Fruit fly (Drosophila melanogaster) whole organism, embryonic: ENCODE results near the gene Rpn10.

Source experiments
- Asciz ChIP-seq: fragments of 200-800 bp; sonication (Bioruptor generic); optimal IDR thresholded peaks from 2 replicates; lab custom pipeline; 2017; ENCODE audit warnings: missing biosample characterization, mild to moderate bottlenecking, missing genetic modification characterization, missing genetic modification reagents
- B-H2 ChIP-seq: fragments of 200-800 bp; sonication (Bioruptor generic); optimal IDR thresholded peaks from 2 replicates; lab custom pipeline; 2018; ENCODE audit warnings: missing biosample characterization, mild to moderate bottlenecking, missing genetic modification characterization
- Bteb2 ChIP-seq: fragments of 200-800 bp; sonication (Bioruptor generic); optimal IDR thresholded peaks from 2 replicates; lab custom pipeline; 2016; ENCODE audit warnings: missing biosample characterization, missing genetic modification characterization
- CG10321 ChIP-seq: fragments of 200-800 bp; sonication (Bioruptor generic); IDR thresholded peaks from 2 replicates; pipeline ENCODE4 v1.3.6; 2022; ENCODE audit warnings: missing biosample characterization, missing genetic modification characterization
- CG11093 ChIP-seq: fragments of 200-800 bp; sonication (Bioruptor generic); IDR thresholded peaks from 3 replicates; pipeline ENCODE4 v1.3.6; 2022; ENCODE audit warnings: missing biosample characterization, missing genetic modification characterization
- CG14441 ChIP-seq: fragments of 200-800 bp; sonication (Bioruptor generic); IDR thresholded peaks from 2 replicates; pipeline ENCODE4 v1.3.6; 2022; ENCODE audit warnings: missing biosample characterization, missing genetic modification characterization
- CG17829 ChIP-seq: fragments of 200-800 bp; optimal IDR thresholded peaks from 2 replicates; lab custom pipeline; 2019; ENCODE audit warnings: missing biosample characterization, mild to moderate bottlenecking, missing genetic modification characterization, moderate library complexity
- CG1792 ChIP-seq: fragments of 200-800 bp; sonication (Bioruptor generic); optimal IDR thresholded peaks from 2 replicates; lab custom pipeline; 2016; ENCODE audit warnings: missing biosample characterization, missing genetic modification characterization
- CG2199 ChIP-seq: fragments of 200-800 bp; sonication (Bioruptor generic); IDR thresholded peaks from 3 replicates; pipeline ENCODE4 v1.3.6; 2022; ENCODE audit warnings: missing biosample characterization, missing genetic modification characterization
- CG2875 ChIP-seq: fragments of 200-800 bp; sonication (Bioruptor generic); optimal IDR thresholded peaks from 2 replicates; lab custom pipeline; 2017; ENCODE audit warnings: missing biosample characterization, mild to moderate bottlenecking, missing genetic modification characterization, missing genetic modification reagents
- CG32767 ChIP-seq: fragments of 200-800 bp; sonication (Bioruptor generic); IDR thresholded peaks from 2 replicates; pipeline ENCODE4 v1.3.6; 2022; ENCODE audit warnings: missing biosample characterization, missing genetic modification characterization
- CG4282 ChIP-seq: fragments of 200-800 bp; sonication (Bioruptor generic); optimal IDR thresholded peaks from 2 replicates; lab custom pipeline; 2016; ENCODE audit warnings: missing biosample characterization, missing genetic modification characterization
- CG6813 ChIP-seq: fragments of 200-800 bp; sonication (Bioruptor generic); optimal IDR thresholded peaks from 2 replicates; lab custom pipeline; 2017; ENCODE audit warnings: missing biosample characterization, missing genetic modification characterization, mild to moderate bottlenecking, moderate library complexity, missing genetic modification reagents
- CG7372 ChIP-seq: fragments of 200-800 bp; sonication (Bioruptor generic); IDR thresholded peaks from 2 replicates; pipeline ENCODE4 v1.3.6; 2022; ENCODE audit warnings: missing biosample characterization, missing genetic modification characterization
- CG7963 ChIP-seq: fragments of 200-800 bp; sonication (Bioruptor generic); IDR thresholded peaks from 3 replicates; pipeline ENCODE4 v1.3.6; 2022; ENCODE audit warnings: missing biosample characterization, missing genetic modification characterization; ENCODE audit not compliant: partially characterized antibody
- CG8944 ChIP-seq: fragments of 200-800 bp; sonication (Bioruptor generic); optimal IDR thresholded peaks from 3 replicates; lab custom pipeline; 2016; ENCODE audit warnings: missing biosample characterization, missing genetic modification characterization
- CoRest ChIP-seq: fragments of 200-800 bp; sonication (Bioruptor generic); optimal IDR thresholded peaks from 3 replicates; lab custom pipeline; 2018; ENCODE audit warnings: missing biosample characterization, mild to moderate bottlenecking, missing genetic modification characterization, moderate library complexity
- D19A ChIP-seq: fragments of 200-800 bp; optimal IDR thresholded peaks from 3 replicates; lab custom pipeline; 2019; ENCODE audit warnings: missing biosample characterization, mild to moderate bottlenecking, missing genetic modification characterization, moderate library complexity
- Dbx ChIP-seq: fragments of 200-800 bp; sonication (Bioruptor generic); IDR thresholded peaks from 3 replicates; pipeline ENCODE4 v1.3.6; 2022; ENCODE audit warnings: missing biosample characterization, missing genetic modification characterization
- Dek ChIP-seq: fragments of 200-800 bp; sonication (Bioruptor generic); optimal IDR thresholded peaks from 3 replicates; lab custom pipeline; 2019; ENCODE audit warnings: missing biosample characterization, mild to moderate bottlenecking, missing genetic modification characterization, moderate library complexity
- Dp ChIP-seq: fragments of 200-800 bp; sonication (Bioruptor generic); optimal IDR thresholded peaks from 2 replicates; lab custom pipeline; 2018; ENCODE audit warnings: missing biosample characterization, mild to moderate bottlenecking, missing genetic modification characterization, moderate library complexity
- Drgx ChIP-seq: fragments of 200-800 bp; sonication (Bioruptor generic); IDR thresholded peaks from 2 replicates; pipeline ENCODE4 v1.3.6; 2022; ENCODE audit warnings: missing biosample characterization, missing genetic modification characterization
- E2f2 ChIP-seq: fragments of 200-800 bp; sonication (Bioruptor generic); IDR thresholded peaks from 2 replicates; pipeline ENCODE4 v1.3.6; 2022; ENCODE audit warnings: missing biosample characterization, missing genetic modification characterization
- Elba2 ChIP-seq: fragments of 200-800 bp; sonication (Bioruptor generic); optimal IDR thresholded peaks from 3 replicates; lab custom pipeline; 2016; ENCODE audit warnings: missing biosample characterization, missing genetic modification characterization
- HLHmδ ChIP-seq: fragments of 200-800 bp; sonication (Bioruptor generic); optimal IDR thresholded peaks from 2 replicates; lab custom pipeline; 2018; ENCODE audit warnings: missing biosample characterization, mild to moderate bottlenecking, missing genetic modification characterization, moderate library complexity
- Hr78 ChIP-seq, 2 experiments: fragments of 200-800 bp in 1 of 2; fragments of >200 bp in 1 of 2; sonication (Bioruptor generic) in 1 of 2; optimal IDR thresholded peaks; 2 replicates each; lab custom pipeline; 2017 to 2019; ENCODE audit warnings: missing biosample characterization in 2 of 2, missing genetic modification characterization in 2 of 2, mild to moderate bottlenecking in 1 of 2, moderate library complexity in 1 of 2
- Jarid2 ChIP-seq: fragments of 200-800 bp; sonication (Bioruptor generic); optimal IDR thresholded peaks from 3 replicates; lab custom pipeline; 2017; ENCODE audit warnings: mild to moderate bottlenecking, missing biosample characterization, missing genetic modification reagents, missing genetic modification characterization
- Nf-YC ChIP-seq: fragments of 200-800 bp; optimal IDR thresholded peaks from 3 replicates; lab custom pipeline; 2019; ENCODE audit warnings: missing biosample characterization, mild to moderate bottlenecking, missing genetic modification characterization, moderate library complexity
- Oaz ChIP-seq: fragments of 200-800 bp; sonication (Bioruptor generic); IDR thresholded peaks from 2 replicates; pipeline ENCODE4 v1.3.6; 2022; ENCODE audit warnings: missing biosample characterization, missing genetic modification characterization
- Poxn ChIP-seq: fragments of 200-800 bp; sonication (Bioruptor generic); IDR thresholded peaks from 2 replicates; pipeline ENCODE4 v1.3.6; 2022; ENCODE audit warnings: missing biosample characterization, missing genetic modification characterization
- amos ChIP-seq: fragments of 200-800 bp; sonication (Bioruptor generic); IDR thresholded peaks from 2 replicates; pipeline ENCODE4 v1.3.6; 2022; ENCODE audit warnings: missing biosample characterization, missing genetic modification characterization; ENCODE audit not compliant: partially characterized antibody
- bcd ChIP-seq: fragments of 200-800 bp; sonication (Bioruptor generic); optimal IDR thresholded peaks from 2 replicates; lab custom pipeline; 2017; ENCODE audit warnings: missing biosample characterization, mild to moderate bottlenecking, missing genetic modification characterization
- chinmo ChIP-seq: fragments of 200-800 bp; sonication (Bioruptor generic); IDR thresholded peaks from 4 replicates; pipeline ENCODE4 v1.3.6; 2022; ENCODE audit warnings: missing biosample characterization, missing genetic modification characterization; ENCODE audit not compliant: partially characterized antibody
- ci ChIP-seq: fragments of 200-800 bp; sonication (Bioruptor generic); IDR thresholded peaks from 3 replicates; pipeline ENCODE4 v1.3.6; 2022; ENCODE audit warnings: missing biosample characterization, missing genetic modification characterization
- danr ChIP-seq: fragments of 200-800 bp; sonication (Bioruptor generic); IDR thresholded peaks from 2 replicates; pipeline ENCODE4 v1.3.6; 2022; ENCODE audit warnings: missing biosample characterization, missing genetic modification characterization
- lola ChIP-seq, 3 experiments: fragments of >200 bp in 2 of 3; fragments of 200-800 bp in 1 of 3; sonication (Bioruptor generic) in 1 of 3; optimal IDR thresholded peaks; 2 replicates each; lab custom pipeline; 2017 to 2019; ENCODE audit warnings: missing biosample characterization in 3 of 3, missing genetic modification characterization in 3 of 3, mild to moderate bottlenecking in 1 of 3, moderate library complexity in 1 of 3
- mam ChIP-seq: fragments of 200-800 bp; sonication (Bioruptor generic); optimal IDR thresholded peaks from 3 replicates; lab custom pipeline; 2016; ENCODE audit warnings: missing biosample characterization, missing genetic modification characterization
- nerfin-2 ChIP-seq: fragments of 200-800 bp; sonication (Bioruptor generic); IDR thresholded peaks from 2 replicates; pipeline ENCODE4 v1.3.6; 2022; ENCODE audit warnings: missing biosample characterization, missing genetic modification characterization; ENCODE audit not compliant: partially characterized antibody
- peb ChIP-seq: fragments of 200-800 bp; sonication (Bioruptor generic); IDR thresholded peaks from 2 replicates; pipeline ENCODE4 v1.3.6; 2022; ENCODE audit warnings: missing biosample characterization, missing genetic modification characterization
- psq ChIP-seq: fragments of 200-800 bp; sonication (Bioruptor generic); optimal IDR thresholded peaks from 2 replicates; lab custom pipeline; 2017; ENCODE audit warnings: missing biosample characterization, missing genetic modification characterization
- schlank ChIP-seq: fragments of 200-800 bp; sonication (Bioruptor generic); optimal IDR thresholded peaks from 2 replicates; lab custom pipeline; 2018; ENCODE audit warnings: missing biosample characterization, mild to moderate bottlenecking, missing genetic modification characterization
- sens-2 ChIP-seq: fragments of 200-800 bp; sonication (Bioruptor generic); IDR thresholded peaks from 2 replicates; pipeline ENCODE4 v1.3.6; 2022; ENCODE audit warnings: missing biosample characterization, missing genetic modification characterization
- sna ChIP-seq: fragments of 200-800 bp; sonication (Bioruptor generic); IDR thresholded peaks from 2 replicates; pipeline ENCODE4 v1.3.6; 2022; ENCODE audit warnings: missing biosample characterization, missing genetic modification characterization; ENCODE audit not compliant: partially characterized antibody
- tgo ChIP-seq: fragments of 200-800 bp; sonication (Bioruptor generic); IDR thresholded peaks from 3 replicates; pipeline ENCODE4 v1.3.6; 2022; ENCODE audit warnings: missing biosample characterization, missing genetic modification characterization
- unpg ChIP-seq: fragments of 200-800 bp; sonication (Bioruptor generic); optimal IDR thresholded peaks from 3 replicates; lab custom pipeline; 2018; ENCODE audit warnings: missing biosample characterization, mild to moderate bottlenecking, missing genetic modification characterization, moderate library complexity
- wek ChIP-seq: fragments of 200-800 bp; sonication (Bioruptor generic); optimal IDR thresholded peaks from 3 replicates; lab custom pipeline; 2018; ENCODE audit warnings: missing biosample characterization, mild to moderate bottlenecking, missing genetic modification characterization, moderate library complexity
- yki ChIP-seq: fragments of >200 bp; optimal IDR thresholded peaks from 3 replicates; lab custom pipeline; 2018

Rpn10 gene

dm6 chr3L:21574296-21574745, 37.5 kb downstream of the Rpn10 start (continued):
- TF ChIP-seq wek (GFP tag; lab: Kevin White, UChicago) (peak; percentile 95), CG7372 (GFP tag; lab: Robert Waterston, UW) (no peak), mam (GFP tag; lab: Kevin White, UChicago) (peak; percentile 37), Oaz (no peak), unpg (GFP tag; lab: Kevin White, UChicago) (no peak), Nf-YC (tag; lab: Kevin White, UChicago) (no peak), Hr78 (GFP tag; optimal IDR thresholded peaks at IDR 0.05; lab: Kevin White, UChicago) (no peak)

dm6 chr3L:21581984-21582383, 45.2 kb downstream of the Rpn10 start:
- no peak for TF ChIP-seq Dbx (GFP tag; lab: Robert Waterston, UW)
- peak; percentile 73 for TF ChIP-seq D19A (tag; lab: Kevin White, UChicago)
- TF ChIP-seq CoRest (tag; lab: Kevin White, UChicago): no peak
- no peak for TF ChIP-seq ci (GFP tag; lab: Robert Waterston, UW)

DNA sequence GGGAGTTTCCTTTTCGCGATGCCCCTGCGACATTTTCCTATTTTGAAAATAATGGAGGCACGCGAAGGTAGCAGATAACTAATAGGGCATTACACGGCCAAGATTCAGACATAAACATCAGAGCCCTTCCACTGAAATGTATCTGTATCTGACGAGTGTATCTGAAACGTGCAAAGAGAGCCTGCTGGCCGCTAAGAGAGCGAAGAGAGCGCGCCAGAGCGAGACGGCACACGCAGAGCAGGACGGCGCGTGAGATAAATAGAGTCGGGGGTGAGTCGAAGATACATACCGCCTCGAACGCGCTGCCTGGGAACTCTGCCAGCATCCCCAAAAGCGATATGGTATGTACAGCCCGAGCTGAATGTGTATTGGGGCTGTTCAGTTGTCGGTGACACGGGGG, 47.9 kb downstream of the Rpn10 start:
- TF ChIP-seq CG2199 (GFP tag; lab: Robert Waterston, UW) (0 out of 3 replicates have a peak, but pooled peaks have one; percentile 72), CG6813 (GFP tag; lab: Kevin White, UChicago) (peak; percentile 5), CG17829 (tag; lab: Kevin White, UChicago) (no peak), B-H2 (GFP tag; lab: Kevin White, UChicago) (no peak), Poxn (GFP tag; lab: Robert Waterston, UW) (no peak), danr (GFP tag; lab: Robert Waterston, UW) (no peak), Dp (GFP tag; lab: Kevin White, UChicago) (no peak), schlank (no peak), CG4282 (no peak), CG8944 (GFP tag; lab: Kevin White, UChicago) (no peak), tgo (no peak), E2f2 (GFP tag; lab: Robert Waterston, UW) (no peak), Bteb2 (GFP tag; lab: Kevin White, UChicago) (no peak), CG2875 (no peak), yki (lab: Kevin White, UChicago) (peak; percentile 89), Jarid2 (GFP tag; lab: Kevin White, UChicago) (peak; percentile 58), psq (GFP tag; lab: Kevin White, UChicago) (no peak), amos (GFP tag; lab: Robert Waterston, UW) (no peak; the same call in 1 of the 2 replicates), sens-2 (GFP tag; lab: Robert Waterston, UW) (no peak), peb (0 out of 2 replicates have a peak, but pooled peaks have one; percentile 17), nerfin-2 (GFP tag; lab: Robert Waterston, UW) (no peak), bcd (no peak), CG32767 (GFP tag; lab: Robert Waterston, UW) (peak; percentile 91), CG1792 (GFP tag; lab: Kevin White, UChicago) (no peak), Asciz (GFP tag; lab: Kevin White, UChicago) (no peak), chinmo (GFP tag; lab: Robert Waterston, UW) (peak; percentile 50; the same call in 1 of the 4 replicates), Drgx (no peak), CG7963 (no peak), Elba2 (GFP tag; lab: Kevin White, UChicago) (peak; percentile 39), CG11093 (no peak), lola (GFP tag; optimal IDR thresholded peaks at IDR 0.05; lab: Kevin White, UChicago) (no peak), sna (GFP tag; lab: Robert Waterston, UW) (peak; percentile 66; the same call in 1 of the 2 replicates), CG14441 (GFP tag; lab: Robert Waterston, UW) (peak; percentile 16; the same call in 1 of the 2 replicates), Dek (tag; lab: Kevin White, UChicago) (no peak), HLHmδ (GFP tag; lab: Kevin White, UChicago) (peak; percentile 63), CG10321 (GFP tag; lab: Robert Waterston, UW) (peak; percentile 78)
